Worm (Caenorhabditis elegans) whole organism, L4 larva: ENCODE measurements around the gene srh-16.
A peak's percentile ranks its signal among the peaks of the same experiment; 100 is the strongest.

Experiments used
- F49E8.2 ChIP-seq: sonication (generic microtip); optimal IDR thresholded peaks from 2 replicates; lab custom pipeline; 2016; ENCODE audit warnings: missing compliant biosample characterization, mild to moderate bottlenecking, missing genetic modification characterization, borderline replicate concordance
- T20F7.1 ChIP-seq: fragments of 200-800 bp; sonication (Bioruptor generic); optimal IDR thresholded peaks from 2 replicates; lab custom pipeline; 2018; ENCODE audit warnings: mild to moderate bottlenecking, missing genetic modification characterization, missing compliant biosample characterization
- T26A8.4 ChIP-seq: fragments of 200-800 bp; sonication (Bioruptor generic); IDR thresholded peaks from 2 replicates; pipeline ENCODE4 v1.3.6; 2022; ENCODE audit warnings: missing genetic modification characterization, missing compliant biosample characterization
- Y48G9A.11 ChIP-seq: fragments of 200-800 bp; sonication (Bioruptor generic); IDR thresholded peaks from 2 replicates; pipeline ENCODE4 v1.3.6; 2022; ENCODE audit warnings: missing genetic modification reagents, missing genetic modification characterization, missing compliant biosample characterization
- ZK546.5 ChIP-seq, 2 experiments: sonication (generic microtip); optimal IDR thresholded peaks; 2 replicates each; lab custom pipeline; 2017; ENCODE audit warnings: missing biosample characterization in 2 of 2, missing genetic modification characterization in 2 of 2
- aha-1 ChIP-seq: fragments of 150-350 bp; peaks from one replicate; lab custom pipeline; 2014; ENCODE audit warnings: missing biosample characterization, missing genetic modification characterization
- aly-2 ChIP-seq: sonication (generic microtip); optimal IDR thresholded peaks from 2 replicates; lab custom pipeline; 2018; ENCODE audit warnings: missing biosample characterization, missing genetic modification characterization
- ama-1 ChIP-seq: fragments of 150-350 bp; optimal IDR thresholded peaks from 2 replicates; lab custom pipeline; 2014; ENCODE audit warnings: inconsistent platforms, mixed read lengths
- attf-4 ChIP-seq: sonication (generic microtip); optimal IDR thresholded peaks from 3 replicates; lab custom pipeline; 2017; ENCODE audit warnings: missing biosample characterization, missing genetic modification characterization
- ces-1 ChIP-seq: fragments of 150-350 bp; sonication (generic microtip); optimal IDR thresholded peaks from 4 replicates; lab custom pipeline; 2014; ENCODE audit warnings: missing biosample characterization, missing genetic modification reagents, missing genetic modification characterization
- daf-16 ChIP-seq, 3 experiments: sonication (generic microtip); optimal IDR thresholded peaks; 2 replicates each; lab custom pipeline; 2016 to 2017; ENCODE audit warnings: missing genetic modification characterization in 3 of 3, missing genetic modification reagents in 3 of 3, mild to moderate bottlenecking in 2 of 3, missing compliant biosample characterization in 2 of 3, missing biosample characterization in 1 of 3, moderate library complexity in 1 of 3
- dpl-1 ChIP-seq: fragments of 150-350 bp; optimal IDR thresholded peaks from 2 replicates; lab custom pipeline; 2014; ENCODE audit warnings: missing biosample characterization, missing genetic modification reagents, missing genetic modification characterization
- egl-43 ChIP-seq: fragments of 200-800 bp; sonication (Bioruptor generic); IDR thresholded peaks from 2 replicates; pipeline ENCODE4 v1.3.6; 2022; ENCODE audit warnings: missing genetic modification reagents, missing genetic modification characterization, missing compliant biosample characterization
- fkh-10 ChIP-seq: fragments of 150-350 bp; optimal IDR thresholded peaks from 2 replicates; lab custom pipeline; 2014; ENCODE audit warnings: missing biosample characterization, missing genetic modification reagents, missing genetic modification characterization
- hif-1 ChIP-seq, 2 experiments: sonication (generic microtip); optimal IDR thresholded peaks; 2 replicates each; lab custom pipeline; 2016 to 2017; ENCODE audit warnings: missing compliant biosample characterization in 2 of 2, missing genetic modification characterization in 2 of 2, missing genetic modification reagents in 2 of 2, missing genotype in 2 of 2, mild to moderate bottlenecking in 1 of 2
- lir-3 ChIP-seq: sonication (generic microtip); optimal IDR thresholded peaks from 2 replicates; lab custom pipeline; 2016; ENCODE audit warnings: mild to moderate bottlenecking, missing genetic modification characterization, missing compliant biosample characterization
- lsy-2 ChIP-seq, 2 experiments: fragments of 150-350 bp in 1 of 2; sonication (generic microtip) in 1 of 2; optimal IDR thresholded peaks; 2 replicates each; lab custom pipeline; 2014 to 2017; ENCODE audit warnings: missing biosample characterization in 2 of 2, missing genetic modification characterization in 2 of 2
- madf-5 ChIP-seq, 2 experiments: fragments of 200-800 bp; sonication (Bioruptor generic); IDR thresholded peaks; 2 replicates each; pipeline ENCODE4 v1.3.6; 2022; ENCODE audit warnings: missing compliant biosample characterization in 2 of 2, missing genetic modification characterization in 2 of 2
- madf-9 ChIP-seq: fragments of 200-800 bp; sonication (Bioruptor generic); conservative IDR thresholded peaks from 2 replicates; pipeline ENCODE4 v1.3.6; 2022; ENCODE audit warnings: missing genetic modification reagents, missing genetic modification characterization, missing compliant biosample characterization
- mdl-1 ChIP-seq, 2 experiments: fragments of 150-350 bp in 1 of 2; sonication (generic microtip) in 1 of 2; optimal IDR thresholded peaks; 2 replicates each; lab custom pipeline; 2014 to 2017; ENCODE audit warnings: missing biosample characterization in 2 of 2, missing genetic modification characterization in 2 of 2
- mes-2 ChIP-seq: sonication (generic microtip); optimal IDR thresholded peaks from 2 replicates; lab custom pipeline; 2016; ENCODE audit warnings: missing genotype, mild to moderate bottlenecking, missing genetic modification characterization, missing compliant biosample characterization; ENCODE audit not compliant: poor library complexity, severe bottlenecking
- mxl-2 ChIP-seq: fragments of 200-800 bp; sonication (Bioruptor generic); conservative IDR thresholded peaks from 2 replicates; pipeline ENCODE4 v1.3.6; 2022; ENCODE audit warnings: missing genetic modification reagents, missing genetic modification characterization, missing compliant biosample characterization
- nhr-11 ChIP-seq: fragments of 150-350 bp; optimal IDR thresholded peaks from 2 replicates; lab custom pipeline; 2014; ENCODE audit warnings: missing biosample characterization, missing genetic modification characterization
- nhr-237 ChIP-seq: sonication (generic microtip); optimal IDR thresholded peaks from 2 replicates; lab custom pipeline; 2017; ENCODE audit warnings: missing biosample characterization, missing genetic modification characterization
- nhr-28 ChIP-seq: fragments of 150-350 bp; optimal IDR thresholded peaks from 2 replicates; lab custom pipeline; 2014; ENCODE audit warnings: missing biosample characterization, missing genetic modification characterization
- nhr-41 ChIP-seq: fragments of 200-800 bp; sonication (Bioruptor generic); IDR thresholded peaks from 2 replicates; pipeline ENCODE4 v1.3.6; 2022; ENCODE audit warnings: missing genetic modification reagents, missing genetic modification characterization, missing compliant biosample characterization
- nhr-48 ChIP-seq: sonication (generic microtip); optimal IDR thresholded peaks from 2 replicates; lab custom pipeline; 2016; ENCODE audit warnings: mild to moderate bottlenecking, missing genetic modification characterization, missing compliant biosample characterization
- nhr-6 ChIP-seq: fragments of 150-350 bp; optimal IDR thresholded peaks from 2 replicates; lab custom pipeline; 2014; ENCODE audit warnings: missing biosample characterization, missing genetic modification characterization
- nhr-76 ChIP-seq: fragments of 150-350 bp; optimal IDR thresholded peaks from 2 replicates; lab custom pipeline; 2014; ENCODE audit warnings: missing biosample characterization, missing genetic modification characterization
- skn-1 ChIP-seq: fragments of 150-350 bp; optimal IDR thresholded peaks from 2 replicates; lab custom pipeline; 2014; ENCODE audit warnings: missing biosample characterization, missing genetic modification characterization
- spr-1 ChIP-seq: sonication (generic microtip); optimal IDR thresholded peaks from 2 replicates; lab custom pipeline; 2016; ENCODE audit warnings: mild to moderate bottlenecking, missing genetic modification characterization, missing compliant biosample characterization
- spr-3 ChIP-seq: fragments of 200-800 bp; sonication (Bioruptor generic); optimal IDR thresholded peaks from 2 replicates; lab custom pipeline; 2018; ENCODE audit warnings: mild to moderate bottlenecking, missing genetic modification characterization, missing compliant biosample characterization
- tag-97 ChIP-seq: fragments of 200-800 bp; sonication (Bioruptor generic); IDR thresholded peaks from 2 replicates; pipeline ENCODE4 v1.3.6; 2022; ENCODE audit warnings: missing genetic modification characterization, missing compliant biosample characterization
- unc-62 ChIP-seq, 3 experiments: fragments of 150-350 bp in 1 of 3; sonication (generic microtip); optimal IDR thresholded peaks in 2 of 3; peaks in 1 of 3; 1 replicate in 1 of 3; 2 replicates in 2 of 3; lab custom pipeline; 2014 to 2017; ENCODE audit warnings: missing biosample characterization in 3 of 3, missing genetic modification characterization in 3 of 3, missing genetic modification reagents in 3 of 3, missing genotype in 1 of 3
- zfp-3 ChIP-seq: fragments of 200-800 bp; sonication (Bioruptor generic); conservative IDR thresholded peaks from 2 replicates; pipeline ENCODE4 v1.3.6; 2022; ENCODE audit warnings: missing genetic modification reagents, missing genetic modification characterization, missing compliant biosample characterization
- zip-2 ChIP-seq: fragments of 150-350 bp; optimal IDR thresholded peaks from 2 replicates; lab custom pipeline; 2014; ENCODE audit warnings: missing biosample characterization, missing genetic modification characterization

srh-16 gene

DNA sequence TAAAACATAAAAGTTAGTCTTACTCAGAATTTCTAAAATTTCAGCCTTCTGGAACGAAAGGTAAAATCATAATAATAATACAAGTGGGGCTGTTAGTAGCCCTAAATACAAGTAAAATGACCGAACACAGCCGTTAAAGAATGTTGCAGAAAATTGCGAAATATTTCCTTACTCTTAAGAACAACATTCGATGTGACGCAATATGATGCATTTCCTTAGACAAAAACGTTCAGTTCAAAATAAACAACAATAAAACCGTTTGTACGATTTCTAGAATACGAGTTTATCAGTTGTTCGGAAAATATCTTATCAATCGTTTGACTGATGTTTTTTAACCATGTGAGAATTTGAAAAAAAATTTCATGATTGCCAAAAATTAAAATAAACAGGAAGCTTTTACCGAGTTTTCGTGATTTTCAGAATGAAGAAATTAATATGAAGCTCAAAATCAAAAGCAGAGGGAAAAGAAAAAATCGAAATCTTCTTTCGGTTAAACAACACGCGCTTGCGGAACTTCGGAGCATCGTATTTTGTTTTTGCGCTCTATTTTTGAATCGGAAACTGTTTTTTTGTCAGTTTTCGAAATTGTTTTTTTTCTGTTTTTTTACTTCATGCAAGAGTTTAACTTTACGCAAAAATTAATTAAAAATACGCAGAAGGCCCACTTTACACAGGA, 45.7 kb upstream of the srh-16 start:
- TF ChIP-seq daf-16 (GFP tag; optimal IDR thresholded peaks at IDR 0.05; lab: Kevin White, UChicago), result no peak
- TF ChIP-seq daf-16 (tag; optimal IDR thresholded peaks at IDR 0.05; lab: Kevin White, UChicago), result peak; percentile 92
- TF ChIP-seq T20F7.1 (GFP tag; lab: Kevin White, UChicago), result peak; percentile 93
- peak; percentile 72 for TF ChIP-seq zip-2
- no peak for TF ChIP-seq ama-1 (lab: Kevin White, UChicago)
- peak; percentile 60 for TF ChIP-seq dpl-1 (GFP tag; lab: Kevin White, UChicago)
- no peak for TF ChIP-seq nhr-237 (tag; lab: Kevin White, UChicago)
- peak; percentile 38 for TF ChIP-seq mes-2 (tag; lab: Kevin White, UChicago)
- peak; percentile 66 for TF ChIP-seq Y48G9A.11 (GFP tag; lab: Robert Waterston, UW)
- TF ChIP-seq nhr-6 (tag; lab: Kevin White, UChicago), result peak; percentile 86
- TF ChIP-seq, all 104 proteins: peak for 7

DNA sequence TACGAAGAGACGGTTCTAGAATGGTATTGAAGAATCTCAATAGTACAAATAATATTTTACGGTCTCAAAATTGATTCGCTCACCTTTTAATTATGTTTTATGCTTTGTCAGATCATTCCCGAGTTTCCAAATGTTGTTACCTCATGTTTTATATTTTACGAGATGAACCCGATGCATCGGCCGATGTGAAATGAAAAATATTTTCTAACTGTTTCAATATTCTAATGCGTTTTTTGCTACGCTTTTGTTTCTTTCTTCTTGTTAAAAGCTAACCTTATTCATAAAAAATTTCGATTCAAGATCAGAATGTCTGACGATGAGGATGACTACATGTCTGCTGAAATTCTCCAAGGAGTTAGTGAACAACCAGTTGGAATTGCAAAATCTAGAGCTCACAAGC, 40.6 kb upstream of the srh-16 start, which contains the start of gene T04H1.5:
T04H1.5 (plus strand) TSS at position 301 of the 400 bp plus-strand sequence.
- no peak for TF ChIP-seq F49E8.2
- no peak for TF ChIP-seq aha-1 (tag; lab: Kevin White, UChicago)
- TF ChIP-seq aly-2 (tag; lab: Kevin White, UChicago), result no peak

DNA sequence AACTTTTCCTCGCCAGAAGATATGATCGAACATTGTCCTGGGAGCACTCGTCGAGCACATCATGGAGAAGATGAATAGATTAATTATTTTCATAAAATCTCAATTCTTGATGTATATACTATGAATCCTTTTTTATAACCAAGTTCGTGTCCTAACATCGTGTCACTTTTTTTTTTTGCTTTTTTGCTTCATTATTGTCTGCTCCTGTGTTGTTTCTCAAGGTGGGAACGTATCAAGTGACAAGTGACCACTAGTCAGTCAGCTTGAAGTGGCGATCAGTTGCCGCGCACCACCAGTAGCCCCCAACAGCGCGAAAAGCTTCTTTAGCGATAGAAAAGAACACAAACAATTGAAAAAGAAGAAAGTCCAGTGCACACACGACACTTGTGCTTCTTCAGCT, 39.4 kb upstream of the srh-16 start, which contains the start of gene lrx-1:
lrx-1 (plus strand) TSS at position 301 of the 400 bp plus-strand sequence.
- no peak for TF ChIP-seq spr-1 (tag; lab: Kevin White, UChicago)
- TF ChIP-seq lir-3 (tag; lab: Kevin White, UChicago), result no peak
- TF ChIP-seq skn-1 (tag; lab: Kevin White, UChicago), result no peak
- TF ChIP-seq nhr-41 (GFP tag; lab: Robert Waterston, UW), result no peak
- no peak for TF ChIP-seq tag-97
- no peak for TF ChIP-seq ZK546.5 (tag; optimal IDR thresholded peaks at IDR 0.05; lab: Kevin White, UChicago)
- TF ChIP-seq hif-1 (tag; optimal IDR thresholded peaks at IDR 0.05; lab: Kevin White, UChicago), result no peak
- TF ChIP-seq fkh-10 (GFP tag; lab: Kevin White, UChicago), result no peak
- TF ChIP-seq egl-43 (GFP tag; lab: Robert Waterston, UW), result no peak
- no peak for TF ChIP-seq Y48G9A.11 (GFP tag; lab: Robert Waterston, UW)
- no peak for TF ChIP-seq ces-1 (GFP tag; lab: Kevin White, UChicago)

DNA sequence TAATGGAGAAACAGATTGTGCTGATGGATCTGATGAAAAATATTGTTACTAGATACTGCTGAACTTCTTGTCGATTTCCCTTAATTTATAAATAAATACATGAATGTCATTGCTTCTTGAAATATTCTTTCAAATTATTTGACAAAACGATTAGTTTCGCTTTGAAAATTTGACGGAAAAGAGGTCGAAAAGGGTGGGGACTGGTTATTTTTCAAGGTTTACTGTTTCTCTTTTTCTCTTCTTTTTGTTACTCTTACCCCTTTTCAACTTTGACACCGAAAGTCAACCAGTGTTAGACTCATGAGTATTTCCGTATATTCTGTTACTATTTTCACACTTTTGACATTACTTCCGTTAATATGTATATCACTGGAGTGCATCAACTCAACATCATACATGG, 36.3 kb upstream of the srh-16 start, which contains the start of gene T04H1.12:
T04H1.12 (plus strand) TSS at position 301 of the 400 bp plus-strand sequence.
- TF ChIP-seq unc-62 (GFP tag; optimal IDR thresholded peaks at IDR 0.05 in 1 of 2; lab: Kevin White, UChicago) (peak in 1 of 2 experiments; percentile 23), unc-62 (tag; optimal IDR thresholded peaks at IDR 0.05; lab: Kevin White, UChicago) (no peak), nhr-28 (tag; lab: Kevin White, UChicago) (no peak)

DNA sequence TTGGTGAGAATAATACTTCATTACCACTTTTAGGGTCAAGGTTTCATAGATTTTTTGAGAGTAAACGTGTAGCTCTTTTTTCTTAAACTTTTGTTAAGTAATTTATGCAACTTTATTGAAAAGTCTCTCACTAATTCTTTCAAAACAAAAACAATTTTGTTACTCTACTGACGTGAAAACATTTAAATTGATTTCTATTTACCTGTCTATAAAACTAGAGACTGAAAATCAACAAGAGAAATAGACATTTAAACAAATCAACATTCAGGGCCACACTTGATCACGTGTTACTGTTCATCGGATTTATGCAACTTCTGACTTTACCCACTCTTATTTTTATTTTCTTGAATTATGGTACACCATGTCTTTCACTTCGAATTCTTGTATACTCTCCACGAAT, 35.3 kb upstream of the srh-16 start, which contains the start of gene ugt-55:
ugt-55 (plus strand) TSS at position 301 of the 400 bp plus-strand sequence.
- TF ChIP-seq madf-5 (GFP tag; IDR thresholded peaks at IDR 0.05; lab: Robert Waterston, UW) (no peak), mdl-1 (tag; optimal IDR thresholded peaks at IDR 0.05; lab: Kevin White, UChicago) (no peak), nhr-48 (tag; lab: Kevin White, UChicago) (no peak), hif-1 (tag; optimal IDR thresholded peaks at IDR 0.05; lab: Kevin White, UChicago) (no peak), lsy-2 (tag; optimal IDR thresholded peaks at IDR 0.05; lab: Kevin White, UChicago) (no peak), nhr-11 (no peak), mxl-2 (GFP tag; lab: Robert Waterston, UW) (no peak), spr-3 (GFP tag; lab: Kevin White, UChicago) (no peak), attf-4 (tag; lab: Kevin White, UChicago) (no peak), nhr-6 (tag; lab: Kevin White, UChicago) (no peak), T20F7.1 (GFP tag; lab: Kevin White, UChicago) (no peak), madf-9 (GFP tag; lab: Robert Waterston, UW) (no peak), zfp-3 (GFP tag; lab: Robert Waterston, UW) (no peak), T26A8.4 (GFP tag; lab: Robert Waterston, UW) (no peak), nhr-76 (no peak)
